Worm (Caenorhabditis elegans) whole organism, L2 larva: ENCODE results near the gene nspg-7.1.
"Not testable (repeated sequence)": the region's sequence is repeated elsewhere in the genome, so short reads cannot be mapped to it uniquely, and the experiment has no call there.

Source experiments
- F13H6.1 ChIP-seq: sonication (generic microtip); optimal IDR thresholded peaks from 2 replicates; lab custom pipeline; 2016; ENCODE audit warnings: missing genetic modification characterization, missing compliant biosample characterization
- ZK546.5 ChIP-seq: sonication (generic microtip); optimal IDR thresholded peaks from 2 replicates; lab custom pipeline; 2017; ENCODE audit warnings: missing biosample characterization, missing genetic modification characterization
- alr-1 ChIP-seq: fragments of 150-350 bp; optimal IDR thresholded peaks from 2 replicates; lab custom pipeline; 2014; ENCODE audit warnings: missing biosample characterization, missing genetic modification characterization
- egl-27 ChIP-seq: sonication (generic microtip); optimal IDR thresholded peaks from 3 replicates; lab custom pipeline; 2017; ENCODE audit warnings: missing biosample characterization, missing genetic modification reagents, missing genetic modification characterization
- elt-1 ChIP-seq: fragments of 150-350 bp; optimal IDR thresholded peaks from 2 replicates; lab custom pipeline; 2014; ENCODE audit warnings: missing biosample characterization, missing genetic modification characterization
- elt-3 ChIP-seq: sonication (generic microtip); optimal IDR thresholded peaks from 2 replicates; lab custom pipeline; 2017; ENCODE audit warnings: missing biosample characterization, missing genetic modification characterization
- fos-1 ChIP-seq: fragments of 150-350 bp; optimal IDR thresholded peaks from 2 replicates; lab custom pipeline; 2014; ENCODE audit warnings: missing biosample characterization, missing genetic modification characterization
- lin-11 ChIP-seq: fragments of 150-350 bp; sonication (generic microtip); optimal IDR thresholded peaks from 2 replicates; lab custom pipeline; 2014; ENCODE audit warnings: missing biosample characterization, missing genetic modification characterization, inconsistent platforms, mixed read lengths
- nhr-10 ChIP-seq: sonication (generic microtip); optimal IDR thresholded peaks from 2 replicates; lab custom pipeline; 2017; ENCODE audit warnings: missing biosample characterization, missing genetic modification characterization
- nhr-11 ChIP-seq: fragments of 150-350 bp; optimal IDR thresholded peaks from 2 replicates; lab custom pipeline; 2014; ENCODE audit warnings: missing biosample characterization, missing genetic modification characterization
- nhr-237 ChIP-seq: fragments of 150-350 bp; optimal IDR thresholded peaks from 2 replicates; lab custom pipeline; 2014; ENCODE audit warnings: missing biosample characterization, missing genetic modification characterization
- nhr-6 ChIP-seq: fragments of 150-350 bp; optimal IDR thresholded peaks from 2 replicates; lab custom pipeline; 2014; ENCODE audit warnings: missing biosample characterization, missing genetic modification characterization
- nhr-77 ChIP-seq: fragments of 150-350 bp; optimal IDR thresholded peaks from 2 replicates; lab custom pipeline; 2014; ENCODE audit warnings: missing biosample characterization, missing genetic modification characterization
- sma-9 ChIP-seq, 2 experiments: fragments of 150-350 bp in 1 of 2; sonication (generic microtip) in 1 of 2; optimal IDR thresholded peaks; 2 replicates each; lab custom pipeline; 2014 to 2016; ENCODE audit warnings: missing genetic modification characterization in 2 of 2, mild to moderate bottlenecking in 1 of 2, missing biosample characterization in 1 of 2, missing compliant biosample characterization in 1 of 2, missing genetic modification reagents in 1 of 2, moderate library complexity in 1 of 2
- snpc-4 ChIP-seq: fragments of 150-350 bp; optimal IDR thresholded peaks from 2 replicates; lab custom pipeline; 2014; ENCODE audit warnings: missing biosample characterization, missing genetic modification characterization
- unc-39 ChIP-seq: fragments of 150-350 bp; optimal IDR thresholded peaks from 2 replicates; lab custom pipeline; 2014; ENCODE audit warnings: missing biosample characterization, missing genetic modification characterization
- unc-55 ChIP-seq: fragments of 150-350 bp; sonication (generic microtip); optimal IDR thresholded peaks from 3 replicates; lab custom pipeline; 2014; ENCODE audit warnings: missing biosample characterization, missing genetic modification reagents, missing genetic modification characterization
- zag-1 ChIP-seq: fragments of 150-350 bp; optimal IDR thresholded peaks from 2 replicates; lab custom pipeline; 2014; ENCODE audit warnings: missing biosample characterization, missing genetic modification characterization
- ztf-11 ChIP-seq: sonication (generic microtip); optimal IDR thresholded peaks from 2 replicates; lab custom pipeline; 2017; ENCODE audit warnings: missing biosample characterization, missing genetic modification characterization

The nspg-7.1 gene

ce11 chrIV:9300127-9300526 lies 30.5 kb downstream of the nspg-7.1 start, which contains the start of gene F49C12.3:
F49C12.3 (plus strand) TSS chrIV:9300427.
- TF ChIP-seq elt-3 (tag; lab: Kevin White, UChicago) (no peak), egl-27 (no peak), lin-11 (tag; lab: Kevin White, UChicago) (no peak)

- no peak for TF ChIP-seq zag-1 (tag; lab: Kevin White, UChicago)
- no peak for TF ChIP-seq sma-9 (GFP tag; optimal IDR thresholded peaks at IDR 0.05; lab: Kevin White, UChicago)
- TF ChIP-seq sma-9 (tag; optimal IDR thresholded peaks at IDR 0.05; lab: Kevin White, UChicago): no peak
- TF ChIP-seq nhr-237 (tag; lab: Kevin White, UChicago): no peak
- TF ChIP-seq alr-1: no peak
- no peak for TF ChIP-seq fos-1 (tag; lab: Kevin White, UChicago)
- no peak for TF ChIP-seq ZK546.5 (tag; lab: Kevin White, UChicago)
- no peak for TF ChIP-seq nhr-77 (tag; lab: Kevin White, UChicago)
Observed at ce11 chrIV:9299145-9299544, 31.5 kb downstream of the nspg-7.1 start, which contains the start of gene F49C12.2. F49C12.2 (minus strand) TSS chrIV:9299245.

ce11 chrIV:9296285-9296684 lies 34.4 kb downstream of the nspg-7.1 start, which contains the start of gene F49C12.1:
F49C12.1 (minus strand) TSS chrIV:9296354.
- TF ChIP-seq nhr-6 (no peak), fos-1 (tag; lab: Kevin White, UChicago) (no peak)

- not testable (repeated sequence) for TF ChIP-seq egl-27; nhr-10 (tag; lab: Kevin White, UChicago); F13H6.1
Observed at ce11 chrIV:9293825-9294224, 36.8 kb downstream of the nspg-7.1 start, which contains the start of gene nhr-264. nhr-264 (minus strand) TSS chrIV:9293925.

- TF ChIP-seq elt-1 (peak; percentile 73), nhr-11 (tag; lab: Kevin White, UChicago) (no peak), F13H6.1 (no peak), snpc-4 (tag; lab: Kevin White, UChicago) (no peak)
Observed at ce11 chrIV:9289635-9290034, 41.0 kb downstream of the nspg-7.1 start.

- not testable (repeated sequence) for TF ChIP-seq ztf-11; unc-55 (GFP tag; lab: Kevin White, UChicago); unc-39 (tag; lab: Kevin White, UChicago)
Observed at ce11 chrIV:9286305-9286704, 44.4 kb downstream of the nspg-7.1 start, which contains the start of gene nhr-267. nhr-267 (minus strand) TSS chrIV:9286405.
